Worm (Caenorhabditis elegans) whole organism, L1 larva: Measurements from ENCODE around the gene Y58A7A.1.

Experiments used
- F16B12.6 ChIP-seq: fragments of 150-350 bp; optimal IDR thresholded peaks from 2 replicates; lab custom pipeline; 2014; ENCODE audit warnings: missing biosample characterization, missing genetic modification characterization
- efl-1 ChIP-seq, 4 experiments: fragments of 150-350 bp; optimal IDR thresholded peaks in 3 of 4; peaks in 1 of 4; 1 replicate in 1 of 4; 2 replicates in 3 of 4; lab custom pipeline; 2014; ENCODE audit warnings: missing biosample characterization in 2 of 4, missing genetic modification characterization in 2 of 4, missing genetic modification reagents in 2 of 4
- elt-2 ChIP-seq: sonication (generic microtip); optimal IDR thresholded peaks from 2 replicates; lab custom pipeline; 2016; ENCODE audit warnings: missing genetic modification characterization, mild to moderate bottlenecking, inconsistent platforms, missing compliant biosample characterization, missing genetic modification reagents
- fkh-8 ChIP-seq: sonication (generic microtip); optimal IDR thresholded peaks from 2 replicates; lab custom pipeline; 2016; ENCODE audit warnings: mild to moderate bottlenecking, missing genetic modification characterization, missing compliant biosample characterization
- hpl-2 ChIP-seq: fragments of 150-350 bp; optimal IDR thresholded peaks from 2 replicates; lab custom pipeline; 2014; ENCODE audit warnings: missing biosample characterization, missing genetic modification reagents, missing genetic modification characterization
- jun-1 ChIP-seq: fragments of 150-350 bp; optimal IDR thresholded peaks from 2 replicates; lab custom pipeline; 2014; ENCODE audit warnings: missing biosample characterization, missing genetic modification reagents, missing genetic modification characterization
- lin-13 ChIP-seq: fragments of 150-350 bp; optimal IDR thresholded peaks from 2 replicates; lab custom pipeline; 2014; ENCODE audit warnings: missing biosample characterization, missing genetic modification reagents, missing genetic modification characterization
- mep-1 ChIP-seq: fragments of 150-350 bp; optimal IDR thresholded peaks from 2 replicates; lab custom pipeline; 2014; ENCODE audit warnings: missing biosample characterization, missing genetic modification characterization
- nhr-28 ChIP-seq: fragments of 150-350 bp; optimal IDR thresholded peaks from 2 replicates; lab custom pipeline; 2014; ENCODE audit warnings: missing biosample characterization, missing genetic modification characterization
- nhr-90 ChIP-seq: sonication (generic microtip); optimal IDR thresholded peaks from 2 replicates; lab custom pipeline; 2016; ENCODE audit warnings: mild to moderate bottlenecking, missing genetic modification characterization, missing compliant biosample characterization; ENCODE audit not compliant: poor library complexity
- pqm-1 ChIP-seq: sonication (generic microtip); optimal IDR thresholded peaks from 3 replicates; lab custom pipeline; 2017; ENCODE audit warnings: missing biosample characterization, missing genetic modification characterization
- unc-130 ChIP-seq: fragments of 150-350 bp; optimal IDR thresholded peaks from 2 replicates; lab custom pipeline; 2017; ENCODE audit warnings: missing biosample characterization, missing genetic modification characterization, inconsistent platforms
- zag-1 ChIP-seq: fragments of 150-350 bp; optimal IDR thresholded peaks from 2 replicates; lab custom pipeline; 2014; ENCODE audit warnings: missing biosample characterization, missing genetic modification characterization

DNA sequence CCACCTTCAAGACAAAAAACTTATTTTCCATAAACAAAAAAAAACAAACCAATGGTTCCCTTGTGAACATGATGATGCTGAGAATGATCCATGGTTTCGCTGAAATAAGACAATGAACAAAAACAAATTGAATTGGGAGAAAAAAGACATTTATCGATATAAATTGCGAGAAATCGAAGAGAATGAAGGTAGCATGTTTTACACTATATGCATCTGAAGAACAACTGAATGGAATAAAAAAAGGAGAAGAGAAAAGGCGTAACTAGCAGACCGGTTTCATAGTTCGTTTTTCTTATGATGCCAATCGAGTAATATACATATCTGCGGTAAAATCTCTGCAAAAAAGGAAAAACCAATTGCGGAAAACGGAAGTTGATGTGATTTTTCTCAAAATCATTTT lies at the start of gene Y58A7A.1:
- TF ChIP-seq F16B12.6 (tag; lab: Kevin White, UChicago) (no peak), hpl-2 (GFP tag; lab: Kevin White, UChicago) (no peak), mep-1 (tag; lab: Kevin White, UChicago) (no peak), jun-1 (tag; lab: Kevin White, UChicago) (no peak), nhr-90 (tag; lab: Kevin White, UChicago) (no peak), elt-2 (tag; lab: Kevin White, UChicago) (no peak), zag-1 (no peak), efl-1 (optimal IDR thresholded peaks at IDR 0.05; lab: Kevin White, UChicago) (no peak), efl-1 (GFP tag; optimal IDR thresholded peaks at IDR 0.05 in 1 of 2; lab: Kevin White, UChicago) (no peak), unc-130 (tag; lab: Kevin White, UChicago) (no peak), lin-13 (GFP tag; lab: Kevin White, UChicago) (no peak), nhr-28 (no peak), fkh-8 (no peak), pqm-1 (tag; lab: Kevin White, UChicago) (no peak)
